Fruit fly (Drosophila melanogaster): ENCODE data around the gene CG3527.
A peak's percentile ranks its signal among the peaks of the same experiment; 100 is the strongest.

CG3527 gene

dm6 chrX:4582422-4582821, 30.6 kb downstream of the CG3527 start (continued):
- TF ChIP-seq Ravus (GFP tag; IDR thresholded peaks at IDR 0.05) = no peak
- no peak for TF ChIP-seq dan (GFP tag; IDR thresholded peaks at IDR 0.05)
- no peak for TF ChIP-seq Sin3A (optimal IDR thresholded peaks at IDR 0.05)
- no peak for TF ChIP-seq tup (GFP tag; optimal IDR thresholded peaks at IDR 0.05)
- no peak for TF ChIP-seq CG15269 (tag; optimal IDR thresholded peaks at IDR 0.05)
- no peak for TF ChIP-seq D19A (tag; optimal IDR thresholded peaks at IDR 0.05)
- no peak for TF ChIP-seq Antp (GFP tag; optimal IDR thresholded peaks at IDR 0.05)
- TF ChIP-seq en (GFP tag; optimal IDR thresholded peaks at IDR 0.05) = no peak
- peak; percentile 36 for TF ChIP-seq CG11504 (tag; optimal IDR thresholded peaks at IDR 0.05)
- no peak for TF ChIP-seq h (optimal IDR thresholded peaks at IDR 0.05)
- no peak for TF ChIP-seq p53 (GFP tag; optimal IDR thresholded peaks at IDR 0.05)
- TF ChIP-seq kah (GFP tag; optimal IDR thresholded peaks at IDR 0.05) = no peak
- no peak for TF ChIP-seq Sry-δ (GFP tag; optimal IDR thresholded peaks at IDR 0.05)
- no peak for TF ChIP-seq CG1603 (tag; optimal IDR thresholded peaks at IDR 0.05)
- no peak for TF ChIP-seq prd (optimal IDR thresholded peaks at IDR 0.05)
- TF ChIP-seq prd (GFP tag; IDR thresholded peaks at IDR 0.05) = 0 out of 3 replicates have a peak, but pooled peaks have one; percentile 15
- TF ChIP-seq CG2712 (tag; optimal IDR thresholded peaks at IDR 0.05) = peak; percentile 14
- no peak for TF ChIP-seq CG12769 (tag; optimal IDR thresholded peaks at IDR 0.05)
- TF ChIP-seq CG17328 (GFP tag; IDR thresholded peaks at IDR 0.05) = no peak
- no peak for TF ChIP-seq CG13894 (tag; optimal IDR thresholded peaks at IDR 0.05)
- TF ChIP-seq CG5953 (GFP tag; IDR thresholded peaks at IDR 0.05) = no peak
- no peak for TF ChIP-seq B-H1 (GFP tag; IDR thresholded peaks at IDR 0.05)
- no peak for TF ChIP-seq repo (GFP tag; optimal IDR thresholded peaks at IDR 0.05)
- no peak for TF ChIP-seq Oaz (GFP tag; IDR thresholded peaks at IDR 0.05)
- no peak for TF ChIP-seq CG31441 (GFP tag; IDR thresholded peaks at IDR 0.05)
- no peak for TF ChIP-seq Oli (tag; optimal IDR thresholded peaks at IDR 0.05)
- peak; percentile 18 for TF ChIP-seq nmo (GFP tag; optimal IDR thresholded peaks at IDR 0.05)
- TF ChIP-seq Drgx (GFP tag; IDR thresholded peaks at IDR 0.05) = no peak
- TF ChIP-seq hth (optimal IDR thresholded peaks at IDR 0.05) = no peak
- no peak for TF ChIP-seq gcm2 (GFP tag; optimal IDR thresholded peaks at IDR 0.05)
- no peak for TF ChIP-seq Lim3 (GFP tag; IDR thresholded peaks at IDR 0.05)
- TF ChIP-seq Sox102F (GFP tag; optimal IDR thresholded peaks at IDR 0.05) = peak; percentile 39
- no peak for TF ChIP-seq CG11247 (GFP tag; IDR thresholded peaks at IDR 0.05)
- 0 out of 3 replicates have a peak, but pooled peaks have one; percentile 24 for TF ChIP-seq ci (GFP tag; IDR thresholded peaks at IDR 0.05)

DNA sequence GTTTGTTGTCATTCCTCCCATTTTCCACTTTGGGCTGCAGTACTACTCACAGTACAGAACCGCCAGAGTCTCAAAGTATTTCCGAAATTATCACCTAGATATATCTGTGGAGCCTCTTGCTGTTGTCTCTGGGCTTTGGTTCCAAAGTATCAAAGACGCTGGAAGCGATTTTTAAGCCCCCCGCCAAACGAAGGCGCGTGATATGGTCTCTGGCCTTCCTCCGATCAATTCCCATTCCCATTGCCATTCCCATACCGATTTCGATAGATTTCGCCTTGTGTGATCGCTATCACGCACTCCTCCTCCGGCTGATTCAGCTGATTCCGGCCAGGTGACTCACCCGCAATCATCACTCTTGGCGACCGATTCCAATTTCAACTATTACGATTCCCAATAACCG, 35.8 kb downstream of the CG3527 start:
- no peak for TF ChIP-seq CG11560 (tag; IDR thresholded peaks at IDR 0.05)
- no peak for TF ChIP-seq trh (GFP tag; optimal IDR thresholded peaks at IDR 0.05)
- peak; percentile 48 for TF ChIP-seq Med (GFP tag)
- TF ChIP-seq sug (tag; optimal IDR thresholded peaks at IDR 0.05) = peak; percentile 16
- peak; percentile 62 for TF ChIP-seq lab (GFP tag; optimal IDR thresholded peaks at IDR 0.05)
- TF ChIP-seq grn (GFP tag; optimal IDR thresholded peaks at IDR 0.05) = peak; percentile 57
- no peak for TF ChIP-seq nerfin-1 (tag; optimal IDR thresholded peaks at IDR 0.05)
- peak; percentile 2 for TF ChIP-seq exex (tag; optimal IDR thresholded peaks at IDR 0.05)

- TF ChIP-seq Pdp1 (GFP tag; optimal IDR thresholded peaks at IDR 0.05) (peak in 1 of 2 experiments; percentile 42), Nf-YB (GFP tag; optimal IDR thresholded peaks at IDR 0.05) (peak; percentile 71), gcm (GFP tag; optimal IDR thresholded peaks at IDR 0.05) (peak; percentile 83), fu2 (GFP tag; optimal IDR thresholded peaks at IDR 0.05) (no peak)
Measured at dm6 chrX:4588981-4589380, 37.2 kb downstream of the CG3527 start.
